Worm (Caenorhabditis elegans) whole organism, L1 larva: ENCODE results near the gene tmd-2.

Experiments
- ama-1 ChIP-seq: fragments of 150-350 bp; optimal IDR thresholded peaks from 2 replicates; lab custom pipeline; 2014
- dpl-1 ChIP-seq, 3 experiments: fragments of 150-350 bp in 2 of 3; sonication (generic microtip) in 1 of 3; optimal IDR thresholded peaks; 2 replicates each; lab custom pipeline; 2014 to 2017; ENCODE audit warnings: missing biosample characterization in 3 of 3, missing genetic modification characterization in 3 of 3, missing genetic modification reagents in 3 of 3
- efl-1 ChIP-seq, 4 experiments: fragments of 150-350 bp; optimal IDR thresholded peaks in 3 of 4; peaks in 1 of 4; 1 replicate in 1 of 4; 2 replicates in 3 of 4; lab custom pipeline; 2014; ENCODE audit warnings: missing biosample characterization in 2 of 4, missing genetic modification characterization in 2 of 4, missing genetic modification reagents in 2 of 4
- elt-2 ChIP-seq: sonication (generic microtip); optimal IDR thresholded peaks from 2 replicates; lab custom pipeline; 2016; ENCODE audit warnings: missing genetic modification characterization, mild to moderate bottlenecking, inconsistent platforms, missing compliant biosample characterization, missing genetic modification reagents
- irx-1 ChIP-seq: sonication (generic microtip); optimal IDR thresholded peaks from 2 replicates; lab custom pipeline; 2016; ENCODE audit warnings: missing genetic modification characterization, missing compliant biosample characterization
- snpc-4 ChIP-seq: fragments of 150-350 bp; optimal IDR thresholded peaks from 2 replicates; lab custom pipeline; 2014; ENCODE audit warnings: missing biosample characterization, missing genetic modification characterization
- vab-15 ChIP-seq: sonication (generic microtip); optimal IDR thresholded peaks from 2 replicates; lab custom pipeline; 2017; ENCODE audit warnings: missing genotype, mild to moderate bottlenecking, missing genetic modification characterization, missing compliant biosample characterization

- no peak for TF ChIP-seq irx-1 (tag; lab: Kevin White, UChicago)
- TF ChIP-seq ama-1 = no peak
- no peak for TF ChIP-seq vab-15
- no peak for TF ChIP-seq snpc-4 (tag; lab: Kevin White, UChicago)
- no peak for TF ChIP-seq elt-2
- no peak for TF ChIP-seq efl-1 (optimal IDR thresholded peaks at IDR 0.05; lab: Kevin White, UChicago)
- no peak for TF ChIP-seq efl-1 (GFP tag; optimal IDR thresholded peaks at IDR 0.05 in 1 of 2; lab: Kevin White, UChicago)
- no peak for TF ChIP-seq dpl-1 (GFP tag; optimal IDR thresholded peaks at IDR 0.05; lab: Kevin White, UChicago)
These were observed 25.3 kb downstream of the tmd-2 start, which contains the start of gene F38E1.6 for ce11 chrV:8359792-8360191.
